Fruit fly (Drosophila melanogaster): ENCODE results near the gene Dop1R1.
A peak's percentile ranks its signal among the peaks of the same experiment; 100 is the strongest.

Gene Dop1R1

DNA sequence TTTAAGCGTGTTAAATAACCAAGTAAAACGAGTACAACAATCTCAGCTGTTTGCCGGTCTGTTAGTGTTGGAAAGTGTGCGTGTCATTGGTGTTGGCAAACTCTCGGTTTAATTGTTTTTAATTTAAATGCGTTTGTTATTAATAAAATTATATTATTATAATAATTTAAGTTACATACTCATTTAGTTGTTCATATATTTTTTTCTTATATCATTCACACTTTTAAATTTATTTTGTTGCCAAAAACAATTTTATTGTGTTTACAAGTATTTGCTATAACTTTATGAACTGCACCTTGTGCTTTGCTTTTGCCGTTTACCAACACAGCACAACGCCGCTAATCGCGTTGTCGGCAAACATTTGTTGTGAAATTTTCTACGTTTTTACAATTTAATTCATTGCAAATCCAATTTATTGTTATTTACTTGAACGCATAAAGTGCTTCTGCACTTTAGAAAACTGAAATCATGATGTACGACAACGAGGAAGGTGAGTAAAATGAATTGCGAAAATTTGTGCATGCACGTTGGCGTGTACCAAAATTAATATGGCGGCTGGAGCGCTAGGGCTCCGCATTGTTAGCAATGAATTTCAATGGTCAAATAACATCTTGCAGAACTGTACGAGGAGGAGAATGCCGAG, 89.0 kb downstream of the Dop1R1 start, which contains the start of the genes 140up and Polr2B (continued):
- peak; percentile 83 for TF ChIP-seq CG18011 (GFP tag; optimal IDR thresholded peaks at IDR 0.05)
- TF ChIP-seq nerfin-2 (GFP tag; IDR thresholded peaks at IDR 0.05; ENCODE audit: partially characterized antibody) = no peak
- TF ChIP-seq CG31224 (GFP tag; IDR thresholded peaks at IDR 0.05) = peak; percentile 86
- TF ChIP-seq Myb (GFP tag; optimal IDR thresholded peaks at IDR 0.05) = peak; percentile 46
- no peak for TF ChIP-seq CG42726 (GFP tag; IDR thresholded peaks at IDR 0.05; ENCODE audit: partially characterized antibody)
- TF ChIP-seq stc (GFP tag; IDR thresholded peaks at IDR 0.05) = peak; percentile 89
- TF ChIP-seq sc (optimal IDR thresholded peaks at IDR 0.05) = no peak
- peak; percentile 88 for TF ChIP-seq sc (GFP tag; optimal IDR thresholded peaks at IDR 0.05)
- TF ChIP-seq CG15479 (GFP tag; optimal IDR thresholded peaks at IDR 0.05) = no peak
- TF ChIP-seq dmrt99B (tag; optimal IDR thresholded peaks at IDR 0.05) = peak; percentile 90
- peak; percentile 93 for TF ChIP-seq Aef1 (GFP tag; IDR thresholded peaks at IDR 0.05)
- peak; percentile 76; the same call in 2 of the 3 replicates for TF ChIP-seq otp (GFP tag; IDR thresholded peaks at IDR 0.05)
- peak; percentile 90 for TF ChIP-seq HLH3B (GFP tag; IDR thresholded peaks at IDR 0.05)
- peak; percentile 80 for TF ChIP-seq Ravus (GFP tag; IDR thresholded peaks at IDR 0.05)
- TF ChIP-seq jing (GFP tag; optimal IDR thresholded peaks at IDR 0.05) = peak; percentile 77
- TF ChIP-seq Hsf (GFP tag; optimal IDR thresholded peaks at IDR 0.05) = peak; percentile 87
- peak; percentile 70 for TF ChIP-seq Camta (GFP tag; optimal IDR thresholded peaks at IDR 0.05)
- no peak for TF ChIP-seq hb (GFP tag; IDR thresholded peaks at IDR 0.05; ENCODE audit: partially characterized antibody)
- TF ChIP-seq CG9437 (GFP tag; optimal IDR thresholded peaks at IDR 0.05) = peak; percentile 88
- TF ChIP-seq dpn (GFP tag; optimal IDR thresholded peaks at IDR 0.05) = peak; percentile 83 to 95
- peak; percentile 3 for TF ChIP-seq bigmax (GFP tag; optimal IDR thresholded peaks at IDR 0.05)
- peak; percentile 93 for TF ChIP-seq CG7372 (GFP tag; IDR thresholded peaks at IDR 0.05)
- peak; percentile 88 for TF ChIP-seq CG4730 (GFP tag; IDR thresholded peaks at IDR 0.05)
- peak; percentile 97 for TF ChIP-seq Ptx1 (GFP tag; IDR thresholded peaks at IDR 0.05)
- peak; percentile 93 for TF ChIP-seq sisA (GFP tag; IDR thresholded peaks at IDR 0.05)
- peak; percentile 73 for TF ChIP-seq exex (tag; optimal IDR thresholded peaks at IDR 0.05)
- TF ChIP-seq CG9797 (GFP tag; optimal IDR thresholded peaks at IDR 0.05) = peak; percentile 9
- peak; percentile 95 for TF ChIP-seq CG13424 (tag; optimal IDR thresholded peaks at IDR 0.05)
- peak; percentile 58 for TF ChIP-seq CG5180 (GFP tag; optimal IDR thresholded peaks at IDR 0.05)
- TF ChIP-seq fu2 (GFP tag; optimal IDR thresholded peaks at IDR 0.05) = peak; percentile 73
- TF ChIP-seq CG6854 (GFP tag; optimal IDR thresholded peaks at IDR 0.05) = peak; percentile 61
- TF ChIP-seq CG30020 (tag; optimal IDR thresholded peaks at IDR 0.05) = peak; percentile 81
- TF ChIP-seq CG7271 (tag; optimal IDR thresholded peaks at IDR 0.05) = peak; percentile 84
- peak; percentile 75 for TF ChIP-seq onecut (GFP tag; IDR thresholded peaks at IDR 0.05)
- peak; percentile 89 for TF ChIP-seq ttk (GFP tag; IDR thresholded peaks at IDR 0.05)
- peak; percentile 92 for TF ChIP-seq NFAT (GFP tag; IDR thresholded peaks at IDR 0.05)
- no peak for TF ChIP-seq CG7963 (GFP tag; IDR thresholded peaks at IDR 0.05; ENCODE audit: partially characterized antibody)
- TF ChIP-seq CG10565 (GFP tag; optimal IDR thresholded peaks at IDR 0.05) = peak; percentile 56
- TF ChIP-seq Ets97D (GFP tag; optimal IDR thresholded peaks at IDR 0.05) = peak; percentile 58
- TF ChIP-seq CG17361 (GFP tag; IDR thresholded peaks at IDR 0.05) = peak; percentile 97
- TF ChIP-seq ssp (GFP tag; IDR thresholded peaks at IDR 0.05) = peak; percentile 89
- peak; percentile 93 for TF ChIP-seq sug (tag; optimal IDR thresholded peaks at IDR 0.05)
- TF ChIP-seq CG14667 (GFP tag; IDR thresholded peaks at IDR 0.05) = peak; percentile 86
- TF ChIP-seq bcd (GFP tag; optimal IDR thresholded peaks at IDR 0.05) = peak; percentile 93
- peak; percentile 92 for TF ChIP-seq CG18262 (tag; optimal IDR thresholded peaks at IDR 0.05)
- TF ChIP-seq dysf (GFP tag; IDR thresholded peaks at IDR 0.05) = peak; percentile 95
- TF ChIP-seq Hand (GFP tag; optimal IDR thresholded peaks at IDR 0.05) = peak; percentile 72
- TF ChIP-seq salm (tag; optimal IDR thresholded peaks at IDR 0.05) = peak; percentile 78
- no peak for TF ChIP-seq luna (GFP tag; optimal IDR thresholded peaks at IDR 0.05)
- peak; percentile 67; the same call in 2 of the 3 replicates for TF ChIP-seq CG3726 (GFP tag; IDR thresholded peaks at IDR 0.05)
